Worm (Caenorhabditis elegans): ENCODE measurements around the gene asp-2.

The asp-2 gene

ce11 chrV:9218655-9219389, 15.9 kb downstream of the asp-2 start (continued):
- TF ChIP-seq ceh-45 (GFP tag; IDR thresholded peaks at IDR 0.05) (no peak), unc-55 (GFP tag; optimal IDR thresholded peaks at IDR 0.05) (peak; percentile 88), pag-3 (tag; optimal IDR thresholded peaks at IDR 0.05; ENCODE audit: borderline replicate concordance) (peak; percentile 33), fkh-10 (GFP tag; optimal IDR thresholded peaks at IDR 0.05) (no peak)

ce11 chrV:9219390-9219733, 16.5 kb downstream of the asp-2 start:
- peak; percentile 1 for TF ChIP-seq ceh-6 (GFP tag; optimal IDR thresholded peaks at IDR 0.05)
- no peak for TF ChIP-seq ref-2 (tag; optimal IDR thresholded peaks at IDR 0.05)

DNA sequence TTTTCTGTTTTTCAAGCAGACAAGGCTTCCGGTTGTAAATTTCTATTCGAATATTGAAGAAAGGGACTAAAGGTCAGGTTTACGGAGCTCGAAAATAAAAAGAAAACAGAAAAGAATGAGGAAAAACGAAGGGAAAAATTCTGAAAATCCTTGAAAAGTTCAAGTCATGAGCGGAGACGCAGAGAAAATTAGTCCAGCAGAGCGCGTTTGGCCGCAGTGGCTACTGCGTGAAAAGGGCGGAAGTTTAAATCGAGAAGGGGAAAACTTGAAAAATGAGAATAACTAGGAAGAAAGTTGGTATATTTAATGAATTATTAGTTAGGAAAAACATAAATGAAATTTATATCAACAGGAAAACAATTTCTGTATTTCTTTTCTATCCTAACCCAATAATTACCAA, 17.6 kb downstream of the asp-2 start:
- TF ChIP-seq fkh-6 (tag; optimal IDR thresholded peaks at IDR 0.05) (no peak), unc-42 (tag; optimal IDR thresholded peaks at IDR 0.05) (peak; percentile 56), nfya-1 (tag; optimal IDR thresholded peaks at IDR 0.05) (peak; percentile 29), hlh-15 (tag; optimal IDR thresholded peaks at IDR 0.05) (no peak), ceh-31 (tag; optimal IDR thresholded peaks at IDR 0.05) (peak; percentile 24), elt-2 (tag; optimal IDR thresholded peaks at IDR 0.05) (peak; percentile 15)

DNA sequence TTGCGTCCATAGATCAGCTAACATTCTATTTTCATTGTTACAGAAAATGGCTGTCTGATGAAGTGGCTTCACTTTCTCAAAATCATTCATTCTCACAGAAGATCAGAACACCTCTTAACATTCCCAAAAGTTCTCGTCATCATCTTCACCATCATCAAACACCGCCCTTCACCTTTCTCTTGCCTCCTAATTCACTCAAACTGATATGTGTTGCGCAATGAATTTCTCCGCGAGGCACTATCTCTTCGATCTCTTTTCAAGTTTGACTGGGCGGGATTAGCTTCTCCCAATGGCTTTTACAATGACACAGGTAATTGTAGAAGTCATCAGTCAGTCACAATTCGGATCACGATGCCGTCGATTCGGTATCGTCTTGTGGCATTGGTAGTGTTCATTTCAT, 18.7 kb downstream of the asp-2 start, which contains the start of gene grd-6:
Gene grd-6 (plus strand): TSS at position 301 of the 400 bp plus-strand sequence.
- TF ChIP-seq ama-1 (optimal IDR thresholded peaks at IDR 0.05): no peak
- no peak for TF ChIP-seq pqm-1 (tag; optimal IDR thresholded peaks at IDR 0.05)
- TF ChIP-seq ceh-24 (tag; optimal IDR thresholded peaks at IDR 0.05): no peak
- TF ChIP-seq pha-2 (tag; optimal IDR thresholded peaks at IDR 0.05): no peak
- TF ChIP-seq ttx-3 (tag; optimal IDR thresholded peaks at IDR 0.05): no peak
- TF ChIP-seq elt-2 (tag; optimal IDR thresholded peaks at IDR 0.05): no peak
- TF ChIP-seq zip-5 (tag; optimal IDR thresholded peaks at IDR 0.05): no peak
- TF ChIP-seq nfya-1 (tag; optimal IDR thresholded peaks at IDR 0.05): no peak
- no peak for TF ChIP-seq hlh-15 (tag; optimal IDR thresholded peaks at IDR 0.05)
- TF ChIP-seq pros-1 (tag; optimal IDR thresholded peaks at IDR 0.05): no peak
- TF ChIP-seq fkh-10 (GFP tag; optimal IDR thresholded peaks at IDR 0.05): no peak
- TF ChIP-seq ceh-34 (tag; optimal IDR thresholded peaks at IDR 0.05): no peak
- no peak for TF ChIP-seq npax-4 (tag; optimal IDR thresholded peaks at IDR 0.05)
- no peak for TF ChIP-seq dve-1 (tag; optimal IDR thresholded peaks at IDR 0.05)
- no peak for TF ChIP-seq tbx-2 (tag; optimal IDR thresholded peaks at IDR 0.05)
- no peak for TF ChIP-seq rnt-1 (tag; optimal IDR thresholded peaks at IDR 0.05)
- no peak for TF ChIP-seq lim-6 (tag; optimal IDR thresholded peaks at IDR 0.05)
- TF ChIP-seq pha-4 (tag; optimal IDR thresholded peaks at IDR 0.05): no peak

DNA sequence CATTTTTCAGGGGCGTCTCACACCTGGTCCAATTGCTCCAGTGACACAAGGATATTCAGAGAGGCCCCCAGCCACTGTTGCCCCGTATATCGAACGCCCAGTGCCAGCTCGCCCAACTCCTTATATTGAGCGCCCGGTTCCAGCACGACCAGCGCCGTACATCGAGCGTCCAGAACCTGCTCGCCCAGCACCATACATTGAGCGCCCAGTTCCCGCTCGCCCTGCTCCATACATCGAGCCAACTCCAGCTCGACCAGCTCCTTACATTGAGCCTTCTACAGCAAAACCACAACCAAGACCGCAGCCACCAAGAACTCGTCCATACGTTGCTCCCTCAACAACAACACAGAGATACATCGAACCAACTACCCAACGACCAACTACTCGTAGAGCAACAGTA, 19.9 kb downstream of the asp-2 start:
- TF ChIP-seq pax-1 (tag; optimal IDR thresholded peaks at IDR 0.05): no peak
- TF ChIP-seq F13H6.1 (tag; optimal IDR thresholded peaks at IDR 0.05): no peak

ce11 chrV:9224377-9224776, 21.5 kb downstream of the asp-2 start:
- TF ChIP-seq nhr-11 (tag; optimal IDR thresholded peaks at IDR 0.05): no peak
- no peak for TF ChIP-seq sox-2 (GFP tag; IDR thresholded peaks at IDR 0.05)
- no peak for TF ChIP-seq che-1 (tag; optimal IDR thresholded peaks at IDR 0.05)
- no peak for TF ChIP-seq eyg-1 (tag; optimal IDR thresholded peaks at IDR 0.05)
- no peak for TF ChIP-seq unc-86 (tag; optimal IDR thresholded peaks at IDR 0.05)
- TF ChIP-seq ets-4 (tag; optimal IDR thresholded peaks at IDR 0.05): no peak
- no peak for TF ChIP-seq sox-4 (tag; optimal IDR thresholded peaks at IDR 0.05)
- TF ChIP-seq odd-2 (tag; optimal IDR thresholded peaks at IDR 0.05): no peak
- no peak for TF ChIP-seq lim-6 (tag; optimal IDR thresholded peaks at IDR 0.05)
- TF ChIP-seq unc-3 (GFP tag; conservative IDR thresholded peaks at IDR 0.05): no peak
- no peak for TF ChIP-seq unc-3 (tag; optimal IDR thresholded peaks at IDR 0.05)
- TF ChIP-seq lin-11 (tag; optimal IDR thresholded peaks at IDR 0.05): no peak
- TF ChIP-seq dmd-4 (tag; optimal IDR thresholded peaks at IDR 0.05; ENCODE audit: borderline replicate concordance): no peak
- no peak for TF ChIP-seq K02D7.2 (tag; optimal IDR thresholded peaks at IDR 0.05)
- no peak for TF ChIP-seq ttx-3 (tag; optimal IDR thresholded peaks at IDR 0.05)
- TF ChIP-seq nfya-1 (tag; optimal IDR thresholded peaks at IDR 0.05): no peak
- TF ChIP-seq ref-2 (tag; optimal IDR thresholded peaks at IDR 0.05): no peak
- TF ChIP-seq ceh-18 (tag; optimal IDR thresholded peaks at IDR 0.05): no peak

All from whole organism, late embryonic.